Fruit fly (Drosophila melanogaster) whole organism, embryonic: Measurements from ENCODE around the gene RpL10Ab.

Experiments used
- CG10431 ChIP-seq: fragments of 200-800 bp; sonication (Bioruptor generic); optimal IDR thresholded peaks from 3 replicates; lab custom pipeline; 2018; ENCODE audit warnings: missing biosample characterization, mild to moderate bottlenecking, missing genetic modification characterization
- CG11723 ChIP-seq: fragments of 200-800 bp; sonication (Bioruptor generic); optimal IDR thresholded peaks from 2 replicates; lab custom pipeline; 2017; ENCODE audit warnings: missing biosample characterization, mild to moderate bottlenecking, missing genetic modification characterization
- CG12104 ChIP-seq: fragments of 200-800 bp; sonication (Bioruptor generic); optimal IDR thresholded peaks from 3 replicates; lab custom pipeline; 2016; ENCODE audit warnings: missing biosample characterization, missing genetic modification characterization
- CG12155 ChIP-seq: fragments of 200-800 bp; sonication (Bioruptor generic); optimal IDR thresholded peaks from 3 replicates; lab custom pipeline; 2016; ENCODE audit warnings: missing biosample characterization, missing genetic modification characterization
- CG12299 ChIP-seq: fragments of 200-800 bp; sonication (Bioruptor generic); optimal IDR thresholded peaks from 2 replicates; lab custom pipeline; 2018; ENCODE audit warnings: missing biosample characterization, mild to moderate bottlenecking, missing genetic modification characterization
- CG13123 ChIP-seq: fragments of 200-800 bp; sonication (Bioruptor generic); optimal IDR thresholded peaks from 2 replicates; lab custom pipeline; 2016; ENCODE audit warnings: missing biosample characterization, missing genetic modification characterization
- CG14014 ChIP-seq: fragments of 200-800 bp; sonication (Bioruptor generic); IDR thresholded peaks from 2 replicates; pipeline ENCODE4 v1.3.6; 2022; ENCODE audit warnings: missing biosample characterization, missing genetic modification characterization
- CG17359 ChIP-seq: fragments of 200-800 bp; sonication (Bioruptor generic); optimal IDR thresholded peaks from 3 replicates; lab custom pipeline; 2018; ENCODE audit warnings: missing biosample characterization, mild to moderate bottlenecking, missing genetic modification characterization, moderate library complexity
- CG32772 ChIP-seq: fragments of 200-800 bp; sonication (Bioruptor generic); IDR thresholded peaks from 2 replicates; pipeline ENCODE4 v1.3.6; 2022; ENCODE audit warnings: missing biosample characterization, missing genetic modification characterization
- CG3281 ChIP-seq: fragments of 200-800 bp; sonication (Bioruptor generic); optimal IDR thresholded peaks from 3 replicates; lab custom pipeline; 2017; ENCODE audit warnings: missing biosample characterization, mild to moderate bottlenecking, missing genetic modification characterization
- CG4328 ChIP-seq: fragments of 200-800 bp; sonication (Bioruptor generic); optimal IDR thresholded peaks from 3 replicates; lab custom pipeline; 2017; ENCODE audit warnings: missing biosample characterization, missing genetic modification reagents, missing genetic modification characterization
- CG4617 ChIP-seq: fragments of 200-800 bp; sonication (Bioruptor generic); optimal IDR thresholded peaks from 3 replicates; lab custom pipeline; 2016; ENCODE audit warnings: missing biosample characterization, missing genetic modification characterization, borderline replicate concordance
- CG7271 ChIP-seq: fragments of 200-800 bp; sonication (Bioruptor generic); optimal IDR thresholded peaks from 2 replicates; lab custom pipeline; 2018; ENCODE audit warnings: missing biosample characterization, mild to moderate bottlenecking, missing genetic modification characterization, moderate library complexity
- CG7357 ChIP-seq: fragments of 200-800 bp; sonication (Bioruptor generic); IDR thresholded peaks from 3 replicates; pipeline ENCODE4 v1.3.6; 2022; ENCODE audit warnings: missing biosample characterization, missing genetic modification characterization
- CG7839 ChIP-seq: fragments of 200-800 bp; sonication (Bioruptor generic); optimal IDR thresholded peaks from 3 replicates; lab custom pipeline; 2018; ENCODE audit warnings: missing biosample characterization, mild to moderate bottlenecking, missing genetic modification characterization, moderate library complexity
- CG8478 ChIP-seq: fragments of >200 bp; optimal IDR thresholded peaks from 2 replicates; lab custom pipeline; 2018
- CTCF ChIP-seq: fragments of 200-800 bp; sonication (Bioruptor generic); optimal IDR thresholded peaks from 2 replicates; lab custom pipeline; 2017; ENCODE audit warnings: missing biosample characterization, mild to moderate bottlenecking, missing genetic modification characterization, moderate library complexity
- Chrac-16 ChIP-seq: fragments of 200-800 bp; sonication (Bioruptor generic); optimal IDR thresholded peaks from 3 replicates; lab custom pipeline; 2016; ENCODE audit warnings: missing biosample characterization, missing genetic modification characterization
- CoRest ChIP-seq: fragments of 200-800 bp; sonication (Bioruptor generic); optimal IDR thresholded peaks from 3 replicates; lab custom pipeline; 2018; ENCODE audit warnings: missing biosample characterization, mild to moderate bottlenecking, missing genetic modification characterization, moderate library complexity
- Dek ChIP-seq: fragments of 200-800 bp; sonication (Bioruptor generic); optimal IDR thresholded peaks from 3 replicates; lab custom pipeline; 2019; ENCODE audit warnings: missing biosample characterization, mild to moderate bottlenecking, missing genetic modification characterization, moderate library complexity
- Dll ChIP-seq: fragments of 200-800 bp; sonication (Bioruptor generic); IDR thresholded peaks from 4 replicates; pipeline ENCODE4 v1.3.6; 2022; ENCODE audit warnings: missing biosample characterization, missing genetic modification characterization; ENCODE audit not compliant: partially characterized antibody
- Drgx ChIP-seq: fragments of 200-800 bp; sonication (Bioruptor generic); IDR thresholded peaks from 2 replicates; pipeline ENCODE4 v1.3.6; 2022; ENCODE audit warnings: missing biosample characterization, missing genetic modification characterization
- Fer2 ChIP-seq: fragments of 200-800 bp; sonication (Bioruptor generic); optimal IDR thresholded peaks from 2 replicates; lab custom pipeline; 2018; ENCODE audit warnings: missing biosample characterization, mild to moderate bottlenecking, missing genetic modification characterization, moderate library complexity
- Hey ChIP-seq: fragments of 200-800 bp; sonication (Bioruptor generic); optimal IDR thresholded peaks from 3 replicates; lab custom pipeline; 2018; ENCODE audit warnings: missing biosample characterization, mild to moderate bottlenecking, missing genetic modification characterization
- HmgZ ChIP-seq: fragments of 200-800 bp; sonication (Bioruptor generic); optimal IDR thresholded peaks from 2 replicates; lab custom pipeline; 2018; ENCODE audit warnings: missing biosample characterization, mild to moderate bottlenecking, missing genetic modification characterization
- Myb ChIP-seq: fragments of 200-800 bp; sonication (Bioruptor generic); optimal IDR thresholded peaks from 2 replicates; lab custom pipeline; 2016; ENCODE audit warnings: missing biosample characterization, missing genetic modification characterization
- Spps ChIP-seq: fragments of 200-800 bp; sonication (Bioruptor generic); optimal IDR thresholded peaks from 2 replicates; lab custom pipeline; 2018; ENCODE audit warnings: missing biosample characterization, mild to moderate bottlenecking, missing genetic modification characterization
- Ssrp ChIP-seq: fragments of 200-800 bp; sonication (Bioruptor generic); optimal IDR thresholded peaks from 2 replicates; lab custom pipeline; 2018; ENCODE audit warnings: missing biosample characterization, mild to moderate bottlenecking, missing genetic modification characterization, moderate library complexity
- Tbp ChIP-seq: fragments of >200 bp; optimal IDR thresholded peaks from 2 replicates; lab custom pipeline; 2018; ENCODE audit warnings: missing biosample characterization, missing genetic modification characterization
- abd-A ChIP-seq: fragments of 200-800 bp; sonication (Bioruptor generic); optimal IDR thresholded peaks from 3 replicates; lab custom pipeline; 2019; ENCODE audit warnings: missing biosample characterization, mild to moderate bottlenecking, missing genetic modification characterization, moderate library complexity
- bcd ChIP-seq: fragments of 200-800 bp; sonication (Bioruptor generic); optimal IDR thresholded peaks from 2 replicates; lab custom pipeline; 2017; ENCODE audit warnings: missing biosample characterization, mild to moderate bottlenecking, missing genetic modification characterization
- bigmax ChIP-seq: fragments of 200-800 bp; sonication (Bioruptor generic); optimal IDR thresholded peaks from 2 replicates; lab custom pipeline; 2018; ENCODE audit warnings: missing biosample characterization, mild to moderate bottlenecking, missing genetic modification characterization
- caup ChIP-seq: fragments of 200-800 bp; sonication (Bioruptor generic); optimal IDR thresholded peaks from 3 replicates; lab custom pipeline; 2017; ENCODE audit warnings: missing biosample characterization, mild to moderate bottlenecking, missing genetic modification characterization, moderate library complexity; ENCODE audit not compliant: severe bottlenecking
- fd102C ChIP-seq: fragments of 200-800 bp; sonication (Bioruptor generic); optimal IDR thresholded peaks from 2 replicates; lab custom pipeline; 2018; ENCODE audit warnings: missing biosample characterization, mild to moderate bottlenecking, missing genetic modification characterization, moderate library complexity
- fu2 ChIP-seq: fragments of 200-800 bp; sonication (Bioruptor generic); optimal IDR thresholded peaks from 2 replicates; lab custom pipeline; 2016; ENCODE audit warnings: missing biosample characterization, missing genetic modification characterization
- gcm ChIP-seq: fragments of 200-800 bp; sonication (Bioruptor generic); optimal IDR thresholded peaks from 2 replicates; lab custom pipeline; 2019; ENCODE audit warnings: missing biosample characterization, mild to moderate bottlenecking, missing genetic modification characterization, moderate library complexity
- gem ChIP-seq: fragments of 200-800 bp; sonication (Bioruptor generic); optimal IDR thresholded peaks from 2 replicates; lab custom pipeline; 2019; ENCODE audit warnings: missing biosample characterization, mild to moderate bottlenecking, missing genetic modification characterization, moderate library complexity
- grn ChIP-seq: fragments of 200-800 bp; sonication (Bioruptor generic); optimal IDR thresholded peaks from 3 replicates; lab custom pipeline; 2017; ENCODE audit warnings: missing biosample characterization, missing genetic modification characterization
- gsb-n ChIP-seq: fragments of 200-800 bp; sonication (Bioruptor generic); optimal IDR thresholded peaks from 3 replicates; lab custom pipeline; 2018; ENCODE audit warnings: missing biosample characterization, mild to moderate bottlenecking, missing genetic modification characterization
- hb ChIP-seq: fragments of 200-800 bp; sonication (Bioruptor generic); IDR thresholded peaks from 3 replicates; pipeline ENCODE4 v1.3.6; 2022; ENCODE audit warnings: missing biosample characterization, missing genetic modification characterization; ENCODE audit not compliant: partially characterized antibody
- inv ChIP-seq: fragments of 200-800 bp; sonication (Bioruptor generic); IDR thresholded peaks from 2 replicates; pipeline ENCODE4 v1.3.6; 2022; ENCODE audit warnings: missing biosample characterization, missing genetic modification characterization; ENCODE audit not compliant: partially characterized antibody
- lab ChIP-seq: fragments of 200-800 bp; sonication (Bioruptor generic); optimal IDR thresholded peaks from 3 replicates; lab custom pipeline; 2017; ENCODE audit warnings: missing biosample characterization, missing genetic modification characterization, mild to moderate bottlenecking, moderate library complexity, missing genetic modification reagents
- oc ChIP-seq: fragments of 200-800 bp; sonication (Bioruptor generic); optimal IDR thresholded peaks from 2 replicates; lab custom pipeline; 2018; ENCODE audit warnings: missing biosample characterization, mild to moderate bottlenecking, missing genetic modification characterization, moderate library complexity
- onecut ChIP-seq: fragments of 200-800 bp; sonication (Bioruptor generic); IDR thresholded peaks from 2 replicates; pipeline ENCODE4 v1.3.6; 2022; ENCODE audit warnings: missing biosample characterization, missing genetic modification characterization
- phol ChIP-seq: fragments of 200-800 bp; sonication (Bioruptor generic); optimal IDR thresholded peaks from 3 replicates; lab custom pipeline; 2018; ENCODE audit warnings: missing biosample characterization, mild to moderate bottlenecking, missing genetic modification characterization, moderate library complexity
- pita ChIP-seq: fragments of 200-800 bp; sonication (Bioruptor generic); optimal IDR thresholded peaks from 2 replicates; lab custom pipeline; 2017; ENCODE audit warnings: missing biosample characterization, mild to moderate bottlenecking, missing genetic modification characterization
- ro ChIP-seq: fragments of 200-800 bp; sonication (Bioruptor generic); IDR thresholded peaks from 2 replicates; pipeline ENCODE4 v1.3.6; 2022; ENCODE audit warnings: missing biosample characterization, missing genetic modification characterization
- sima ChIP-seq: fragments of 200-800 bp; sonication (Bioruptor generic); optimal IDR thresholded peaks from 2 replicates; lab custom pipeline; 2016; ENCODE audit warnings: missing biosample characterization, missing genetic modification characterization
- stwl ChIP-seq: fragments of 200-800 bp; sonication (Bioruptor generic); optimal IDR thresholded peaks from 3 replicates; lab custom pipeline; 2018; ENCODE audit warnings: missing biosample characterization, mild to moderate bottlenecking, missing genetic modification characterization, moderate library complexity
- ttk ChIP-seq: fragments of 200-800 bp; sonication (Bioruptor generic); IDR thresholded peaks from 2 replicates; pipeline ENCODE4 v2.1.2; 2022; ENCODE audit warnings: missing biosample characterization, missing genetic modification characterization
- unc-4 ChIP-seq: fragments of 200-800 bp; sonication (Bioruptor generic); IDR thresholded peaks from 2 replicates; pipeline ENCODE4 v1.3.6; 2022; ENCODE audit warnings: missing biosample characterization, missing genetic modification characterization; ENCODE audit not compliant: partially characterized antibody
- wdn ChIP-seq: fragments of 200-800 bp; sonication (Bioruptor generic); IDR thresholded peaks from 2 replicates; pipeline ENCODE4 v1.3.6; 2022; ENCODE audit warnings: missing biosample characterization, missing genetic modification characterization

The RpL10Ab gene

dm6 chr3L:11833296-11833717 is 10.7 kb downstream of the RpL10Ab start, which contains the start of gene CycA (continued):
- TF ChIP-seq CG3281 (GFP tag; lab: Kevin White, UChicago): no peak
- no peak for TF ChIP-seq CG7839 (tag; lab: Kevin White, UChicago)
- no peak for TF ChIP-seq Spps
- no peak for TF ChIP-seq fd102C (GFP tag; lab: Kevin White, UChicago)
- TF ChIP-seq Ssrp (tag; lab: Kevin White, UChicago): no peak
- TF ChIP-seq CG11723 (GFP tag; lab: Kevin White, UChicago): no peak
- peak; percentile 32 for TF ChIP-seq CG12299 (tag; lab: Kevin White, UChicago)
- peak; percentile 78 for TF ChIP-seq inv
- peak; percentile 15 for TF ChIP-seq CG12155
- TF ChIP-seq CG8478 (lab: Kevin White, UChicago): no peak
- no peak for TF ChIP-seq CG12104 (GFP tag; lab: Kevin White, UChicago)
- TF ChIP-seq phol (tag; lab: Kevin White, UChicago): peak; percentile 72
- no peak for TF ChIP-seq CG4328 (GFP tag; lab: Kevin White, UChicago)
- no peak for TF ChIP-seq abd-A (tag; lab: Kevin White, UChicago)
- no peak for TF ChIP-seq CG7357 (GFP tag; lab: Robert Waterston, UW)
- TF ChIP-seq bcd (GFP tag; lab: Kevin White, UChicago): no peak
- no peak for TF ChIP-seq CG10431 (GFP tag; lab: Kevin White, UChicago)
- no peak for TF ChIP-seq Drgx
- peak; percentile 65 for TF ChIP-seq CoRest (tag; lab: Kevin White, UChicago)
- TF ChIP-seq gcm (GFP tag; lab: Kevin White, UChicago): peak; percentile 28
- no peak for TF ChIP-seq pita
- TF ChIP-seq Dll (GFP tag; lab: Robert Waterston, UW): peak; percentile 86
- peak; percentile 3 for TF ChIP-seq CTCF (GFP tag; lab: Kevin White, UChicago)
- TF ChIP-seq bigmax (GFP tag; lab: Kevin White, UChicago): no peak
- TF ChIP-seq lab (GFP tag; lab: Kevin White, UChicago): no peak
- no peak for TF ChIP-seq onecut (GFP tag; lab: Robert Waterston, UW)
- TF ChIP-seq Myb (GFP tag; lab: Kevin White, UChicago): peak; percentile 85
- TF ChIP-seq ro: no peak
- TF ChIP-seq gem (tag; lab: Kevin White, UChicago): no peak
- TF ChIP-seq CG17359 (tag; lab: Kevin White, UChicago): no peak
- TF ChIP-seq Tbp (GFP tag; lab: Kevin White, UChicago): no peak
- TF ChIP-seq fu2 (GFP tag; lab: Kevin White, UChicago): no peak
- no peak for TF ChIP-seq Fer2
- no peak for TF ChIP-seq gsb-n (tag; lab: Kevin White, UChicago)
- no peak for TF ChIP-seq Hey
- TF ChIP-seq HmgZ (tag; lab: Kevin White, UChicago): peak; percentile 40
- TF ChIP-seq caup: no peak
- TF ChIP-seq unc-4: peak; percentile 85
- no peak for TF ChIP-seq ttk (GFP tag; lab: Robert Waterston, UW)
- TF ChIP-seq wdn (GFP tag; lab: Robert Waterston, UW): no peak
- no peak for TF ChIP-seq CG13123 (GFP tag; lab: Kevin White, UChicago)
- no peak for TF ChIP-seq oc (tag; lab: Kevin White, UChicago)
- TF ChIP-seq grn (GFP tag; lab: Kevin White, UChicago): no peak
- TF ChIP-seq Chrac-16 (GFP tag; lab: Kevin White, UChicago): no peak
- TF ChIP-seq sima (GFP tag; lab: Kevin White, UChicago): no peak
- TF ChIP-seq CG4617 (GFP tag; lab: Kevin White, UChicago): peak; percentile 29
- no peak for TF ChIP-seq CG7271 (tag; lab: Kevin White, UChicago)
- no peak for TF ChIP-seq Dek (tag; lab: Kevin White, UChicago)
- TF ChIP-seq CG14014 (GFP tag; lab: Robert Waterston, UW): no peak
- TF ChIP-seq hb: peak; percentile 76
- peak; percentile 82 for TF ChIP-seq stwl (tag; lab: Kevin White, UChicago)
- no peak for TF ChIP-seq CG32772 (GFP tag; lab: Robert Waterston, UW)
